Fruit fly (Drosophila melanogaster) whole organism, embryonic: Measurements from ENCODE around the gene me31B.

Experiments used
- Ada2b ChIP-seq: fragments of 200-800 bp; sonication (Bioruptor generic); IDR thresholded peaks from 2 replicates; pipeline ENCODE4 v1.3.6; 2022; ENCODE audit warnings: missing biosample characterization, missing genetic modification characterization
- Adf1 ChIP-seq: fragments of 200-800 bp; sonication (Bioruptor generic); IDR thresholded peaks from 2 replicates; pipeline ENCODE4 v1.3.6; 2022; ENCODE audit warnings: missing biosample characterization, missing genetic modification characterization
- Awh ChIP-seq: fragments of 200-800 bp; sonication (Bioruptor generic); IDR thresholded peaks from 2 replicates; pipeline ENCODE4, ENCODE4 v1.3.6; 2022; ENCODE audit warnings: missing biosample characterization, missing genetic modification characterization
- CG10147 ChIP-seq: fragments of 200-800 bp; sonication (Bioruptor generic); optimal IDR thresholded peaks from 2 replicates; lab custom pipeline; 2019; ENCODE audit warnings: missing biosample characterization, mild to moderate bottlenecking, missing genetic modification characterization, moderate library complexity
- CG12744 ChIP-seq: fragments of 200-800 bp; sonication (Bioruptor generic); optimal IDR thresholded peaks from 2 replicates; lab custom pipeline; 2016; ENCODE audit warnings: missing biosample characterization, missing genetic modification characterization
- CG13287 ChIP-seq: fragments of 200-800 bp; sonication (Bioruptor generic); IDR thresholded peaks from 2 replicates; pipeline ENCODE4 v1.3.6; 2022; ENCODE audit warnings: missing biosample characterization, missing genetic modification characterization; ENCODE audit not compliant: partially characterized antibody
- CG14965 ChIP-seq: fragments of 200-800 bp; sonication (Bioruptor generic); optimal IDR thresholded peaks from 2 replicates; lab custom pipeline; 2016; ENCODE audit warnings: missing biosample characterization, missing genetic modification characterization, borderline replicate concordance
- CG17186 ChIP-seq: fragments of 200-800 bp; sonication (Bioruptor generic); optimal IDR thresholded peaks from 3 replicates; lab custom pipeline; 2017; ENCODE audit warnings: missing biosample characterization, missing genetic modification reagents, missing genetic modification characterization
- CG2120 ChIP-seq: fragments of 200-800 bp; sonication (Bioruptor generic); optimal IDR thresholded peaks from 3 replicates; lab custom pipeline; 2016; ENCODE audit warnings: missing biosample characterization, missing genetic modification characterization
- CG2712 ChIP-seq: fragments of 200-800 bp; optimal IDR thresholded peaks from 3 replicates; lab custom pipeline; 2019; ENCODE audit warnings: missing biosample characterization, mild to moderate bottlenecking, missing genetic modification characterization, moderate library complexity
- CG30020 ChIP-seq: fragments of 200-800 bp; optimal IDR thresholded peaks from 2 replicates; lab custom pipeline; 2019; ENCODE audit warnings: missing biosample characterization, mild to moderate bottlenecking, missing genetic modification characterization, moderate library complexity
- CG31224 ChIP-seq: fragments of 200-800 bp; sonication (Bioruptor generic); IDR thresholded peaks from 2 replicates; pipeline ENCODE4 v1.3.6; 2022; ENCODE audit warnings: missing biosample characterization, missing genetic modification characterization
- CG32772 ChIP-seq: fragments of 200-800 bp; sonication (Bioruptor generic); IDR thresholded peaks from 2 replicates; pipeline ENCODE4 v1.3.6; 2022; ENCODE audit warnings: missing biosample characterization, missing genetic modification characterization
- CG3281 ChIP-seq: fragments of 200-800 bp; sonication (Bioruptor generic); optimal IDR thresholded peaks from 3 replicates; lab custom pipeline; 2017; ENCODE audit warnings: missing biosample characterization, mild to moderate bottlenecking, missing genetic modification characterization
- CG3407 ChIP-seq: fragments of 200-800 bp; sonication (Bioruptor generic); optimal IDR thresholded peaks from 2 replicates; lab custom pipeline; 2018; ENCODE audit warnings: missing biosample characterization, mild to moderate bottlenecking, missing genetic modification characterization
- CG34376 ChIP-seq: fragments of 200-800 bp; sonication (Bioruptor generic); optimal IDR thresholded peaks from 2 replicates; lab custom pipeline; 2018; ENCODE audit warnings: missing biosample characterization, mild to moderate bottlenecking, missing genetic modification characterization
- CG42726 ChIP-seq: fragments of 200-800 bp; sonication (Bioruptor generic); IDR thresholded peaks from 2 replicates; pipeline ENCODE4 v1.3.6; 2022; ENCODE audit warnings: missing biosample characterization, missing genetic modification characterization; ENCODE audit not compliant: partially characterized antibody
- CG4282 ChIP-seq: fragments of 200-800 bp; sonication (Bioruptor generic); optimal IDR thresholded peaks from 2 replicates; lab custom pipeline; 2016; ENCODE audit warnings: missing biosample characterization, missing genetic modification characterization
- CG6175 ChIP-seq: fragments of 200-800 bp; sonication (Bioruptor generic); IDR thresholded peaks from 3 replicates; pipeline ENCODE4 v1.3.6; 2022; ENCODE audit warnings: missing biosample characterization, missing genetic modification characterization
- CG6813 ChIP-seq: fragments of 200-800 bp; sonication (Bioruptor generic); optimal IDR thresholded peaks from 2 replicates; lab custom pipeline; 2017; ENCODE audit warnings: missing biosample characterization, missing genetic modification characterization, mild to moderate bottlenecking, moderate library complexity, missing genetic modification reagents
- D19A ChIP-seq: fragments of 200-800 bp; optimal IDR thresholded peaks from 3 replicates; lab custom pipeline; 2019; ENCODE audit warnings: missing biosample characterization, mild to moderate bottlenecking, missing genetic modification characterization, moderate library complexity
- Dip3 ChIP-seq: fragments of 200-800 bp; sonication (Bioruptor generic); optimal IDR thresholded peaks from 3 replicates; lab custom pipeline; 2016; ENCODE audit warnings: missing biosample characterization, missing genetic modification characterization
- Dll ChIP-seq: fragments of 200-800 bp; sonication (Bioruptor generic); IDR thresholded peaks from 4 replicates; pipeline ENCODE4 v1.3.6; 2022; ENCODE audit warnings: missing biosample characterization, missing genetic modification characterization; ENCODE audit not compliant: partially characterized antibody
- Dp ChIP-seq: fragments of 200-800 bp; sonication (Bioruptor generic); optimal IDR thresholded peaks from 2 replicates; lab custom pipeline; 2018; ENCODE audit warnings: missing biosample characterization, mild to moderate bottlenecking, missing genetic modification characterization, moderate library complexity
- E2f2 ChIP-seq: fragments of 200-800 bp; sonication (Bioruptor generic); IDR thresholded peaks from 2 replicates; pipeline ENCODE4 v1.3.6; 2022; ENCODE audit warnings: missing biosample characterization, missing genetic modification characterization
- Fer1 ChIP-seq: fragments of 200-800 bp; sonication (Bioruptor generic); optimal IDR thresholded peaks from 2 replicates; lab custom pipeline; 2017; ENCODE audit warnings: missing biosample characterization, mild to moderate bottlenecking, missing genetic modification characterization
- Gug ChIP-seq: fragments of 200-800 bp; sonication (Bioruptor generic); IDR thresholded peaks from 4 replicates; pipeline ENCODE4 v1.3.6; 2022; ENCODE audit warnings: missing biosample characterization, missing genetic modification characterization
- HmgZ ChIP-seq: fragments of 200-800 bp; sonication (Bioruptor generic); optimal IDR thresholded peaks from 2 replicates; lab custom pipeline; 2018; ENCODE audit warnings: missing biosample characterization, mild to moderate bottlenecking, missing genetic modification characterization
- Hmx ChIP-seq: fragments of 200-800 bp; sonication (Bioruptor generic); optimal IDR thresholded peaks from 2 replicates; lab custom pipeline; 2016; ENCODE audit warnings: missing biosample characterization, missing genetic modification characterization
- Hr39 ChIP-seq: fragments of >200 bp; optimal IDR thresholded peaks from 2 replicates; lab custom pipeline; 2017
- MESR4 ChIP-seq: fragments of 200-800 bp; sonication (Bioruptor generic); optimal IDR thresholded peaks from 2 replicates; lab custom pipeline; 2018; ENCODE audit warnings: missing biosample characterization, mild to moderate bottlenecking, missing genetic modification characterization, moderate library complexity
- Ravus ChIP-seq: fragments of 200-800 bp; sonication (Bioruptor generic); IDR thresholded peaks from 2 replicates; pipeline ENCODE4 v1.3.6; 2022; ENCODE audit warnings: missing biosample characterization, missing genetic modification characterization
- Sox102F ChIP-seq: fragments of 200-800 bp; sonication (Bioruptor generic); optimal IDR thresholded peaks from 2 replicates; lab custom pipeline; 2018; ENCODE audit warnings: missing biosample characterization, mild to moderate bottlenecking, missing genetic modification characterization, moderate library complexity
- Spps ChIP-seq: fragments of 200-800 bp; sonication (Bioruptor generic); optimal IDR thresholded peaks from 2 replicates; lab custom pipeline; 2018; ENCODE audit warnings: missing biosample characterization, mild to moderate bottlenecking, missing genetic modification characterization
- Xbp1 ChIP-seq: fragments of 200-800 bp; sonication (Bioruptor generic); optimal IDR thresholded peaks from 3 replicates; lab custom pipeline; 2016; ENCODE audit warnings: missing biosample characterization, mild to moderate bottlenecking, missing genetic modification characterization
- bab2 ChIP-seq: fragments of 200-800 bp; sonication (Bioruptor generic); optimal IDR thresholded peaks from 2 replicates; lab custom pipeline; 2016; ENCODE audit warnings: missing biosample characterization, missing genetic modification characterization
- crc ChIP-seq: fragments of 200-800 bp; sonication (Bioruptor generic); optimal IDR thresholded peaks from 2 replicates; lab custom pipeline; 2016; ENCODE audit warnings: missing biosample characterization, missing genetic modification characterization
- dpn ChIP-seq, 2 experiments: fragments of 200-800 bp; sonication (Bioruptor generic); optimal IDR thresholded peaks; 3 replicates each; lab custom pipeline; 2016; ENCODE audit warnings: missing biosample characterization in 2 of 2, missing genetic modification characterization in 2 of 2
- ems ChIP-seq: fragments of 200-800 bp; sonication (Bioruptor generic); optimal IDR thresholded peaks from 3 replicates; lab custom pipeline; 2016; ENCODE audit warnings: missing biosample characterization, missing genetic modification characterization
- esg ChIP-seq: fragments of 200-800 bp; sonication (Bioruptor generic); conservative IDR thresholded peaks from 2 replicates; pipeline ENCODE4 v1.3.6; 2022; ENCODE audit warnings: missing biosample characterization, missing genetic modification characterization
- eyg ChIP-seq: fragments of 200-800 bp; sonication (Bioruptor generic); optimal IDR thresholded peaks from 3 replicates; lab custom pipeline; 2016; ENCODE audit warnings: missing biosample characterization, missing genetic modification characterization
- grn ChIP-seq: fragments of 200-800 bp; sonication (Bioruptor generic); optimal IDR thresholded peaks from 3 replicates; lab custom pipeline; 2017; ENCODE audit warnings: missing biosample characterization, missing genetic modification characterization
- lbe ChIP-seq: fragments of 200-800 bp; sonication (Bioruptor generic); optimal IDR thresholded peaks from 2 replicates; lab custom pipeline; 2016; ENCODE audit warnings: missing biosample characterization, mild to moderate bottlenecking, missing genetic modification characterization
- lilli ChIP-seq: fragments of 200-800 bp; sonication (Bioruptor generic); optimal IDR thresholded peaks from 3 replicates; lab custom pipeline; 2016; ENCODE audit warnings: missing biosample characterization, missing genetic modification characterization
- maf-S ChIP-seq: fragments of 200-800 bp; sonication (Bioruptor generic); optimal IDR thresholded peaks from 2 replicates; lab custom pipeline; 2016; ENCODE audit warnings: missing biosample characterization, missing genetic modification characterization
- rib ChIP-seq: fragments of 200-800 bp; sonication (Bioruptor generic); IDR thresholded peaks from 2 replicates; pipeline ENCODE4 v1.3.6; 2022; ENCODE audit warnings: missing biosample characterization, missing genetic modification characterization
- sens ChIP-seq: fragments of 200-800 bp; sonication (Bioruptor generic); peaks from one replicate; lab custom pipeline; 2016; ENCODE audit warnings: missing biosample characterization, missing genetic modification characterization
- tna ChIP-seq: fragments of 200-800 bp; sonication (Bioruptor generic); IDR thresholded peaks from 2 replicates; pipeline ENCODE4 v1.3.6; 2022; ENCODE audit warnings: missing biosample characterization, missing genetic modification characterization; ENCODE audit not compliant: partially characterized antibody
- ttk ChIP-seq: fragments of 200-800 bp; sonication (Bioruptor generic); IDR thresholded peaks from 2 replicates; pipeline ENCODE4 v2.1.2; 2022; ENCODE audit warnings: missing biosample characterization, missing genetic modification characterization
- unc-4 ChIP-seq: fragments of 200-800 bp; sonication (Bioruptor generic); IDR thresholded peaks from 2 replicates; pipeline ENCODE4 v1.3.6; 2022; ENCODE audit warnings: missing biosample characterization, missing genetic modification characterization; ENCODE audit not compliant: partially characterized antibody

The me31B gene

DNA sequence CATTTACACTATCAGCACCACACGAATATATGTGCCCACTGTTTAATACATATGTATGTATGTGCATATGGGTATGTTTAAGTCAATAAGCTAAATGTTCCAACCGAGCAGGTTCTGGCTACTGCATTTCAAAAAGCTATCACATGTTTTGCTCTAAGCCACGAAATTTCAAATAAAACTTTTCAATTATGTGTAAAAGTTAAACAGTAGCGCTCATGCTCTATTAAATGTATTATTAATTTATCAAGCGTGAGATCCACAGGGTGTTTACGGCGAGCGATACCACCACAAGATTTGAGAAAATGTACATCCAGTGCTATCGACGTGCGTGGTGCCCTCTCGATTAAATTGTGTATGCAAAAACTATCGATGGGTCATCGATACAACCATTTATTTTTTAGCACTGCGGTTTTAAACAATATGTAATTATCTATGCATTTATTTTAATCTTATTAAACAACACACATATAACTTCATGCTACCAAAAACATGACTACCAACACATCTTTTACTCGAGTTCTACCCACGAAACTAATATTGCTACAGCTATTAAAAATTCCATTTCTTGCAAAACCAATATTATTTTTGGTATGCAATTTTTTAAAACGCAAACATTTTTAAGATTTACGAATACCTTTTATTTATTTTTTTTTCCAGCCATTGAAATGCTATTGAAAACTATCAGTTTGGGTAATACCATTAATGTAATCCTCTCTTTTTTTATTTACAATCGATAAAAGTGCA lies 21.8 kb downstream of the me31B start, which contains the start of gene Pten (continued):
- no peak; the same call in 3 of the 4 replicates for TF ChIP-seq Gug (GFP tag; lab: Robert Waterston, UW)
- TF ChIP-seq CG34376 (GFP tag; lab: Kevin White, UChicago): peak; percentile 35
- TF ChIP-seq CG6175 (GFP tag; lab: Robert Waterston, UW): no peak
- peak; percentile 54; the same call in 1 of the 2 replicates for TF ChIP-seq Awh (GFP tag; lab: Robert Waterston, UW)
- peak; percentile 32 for TF ChIP-seq ems (GFP tag; lab: Kevin White, UChicago)
- peak; percentile 61 for TF ChIP-seq bab2 (GFP tag; lab: Kevin White, UChicago)
- peak; percentile 43 for TF ChIP-seq eyg
- TF ChIP-seq D19A (tag; lab: Kevin White, UChicago): peak; percentile 32
- peak; percentile 83 for TF ChIP-seq CG2712
- peak; percentile 41 for TF ChIP-seq Hmx (GFP tag; lab: Kevin White, UChicago)
- peak; percentile 84 for TF ChIP-seq CG13287 (GFP tag; lab: Robert Waterston, UW)
- TF ChIP-seq sens (GFP tag; lab: Kevin White, UChicago): peak; percentile 96
- TF ChIP-seq lbe (GFP tag; lab: Kevin White, UChicago): peak; percentile 7
- no peak for TF ChIP-seq CG3407
- TF ChIP-seq Ada2b (GFP tag; lab: Robert Waterston, UW): peak; percentile 57
- TF ChIP-seq lilli: peak; percentile 69
- no peak for TF ChIP-seq ttk (GFP tag; lab: Robert Waterston, UW)
- peak; percentile 82; the same call in 1 of the 2 replicates for TF ChIP-seq CG42726 (GFP tag; lab: Robert Waterston, UW)
- peak; percentile 55 for TF ChIP-seq Fer1 (GFP tag; lab: Kevin White, UChicago)
- peak; percentile 16 for TF ChIP-seq CG12744
- TF ChIP-seq CG31224 (GFP tag; lab: Robert Waterston, UW): no peak
- peak; percentile 37 for TF ChIP-seq CG2120 (GFP tag; lab: Kevin White, UChicago)
- TF ChIP-seq Hr39 (lab: Kevin White, UChicago): no peak
- no peak for TF ChIP-seq Sox102F (GFP tag; lab: Kevin White, UChicago)
- TF ChIP-seq dpn (GFP tag; optimal IDR thresholded peaks at IDR 0.05; lab: Kevin White, UChicago): peak; percentile 63 to 76
- TF ChIP-seq Dp (GFP tag; lab: Kevin White, UChicago): peak; percentile 28
- peak; percentile 98 for TF ChIP-seq CG30020 (tag; lab: Kevin White, UChicago)
- no peak; the same call in 1 of the 2 replicates for TF ChIP-seq Ravus (GFP tag; lab: Robert Waterston, UW)
- no peak for TF ChIP-seq CG4282
- TF ChIP-seq Dip3 (GFP tag; lab: Kevin White, UChicago): peak; percentile 58
- TF ChIP-seq MESR4 (GFP tag; lab: Kevin White, UChicago): peak; percentile 92
- no peak for TF ChIP-seq CG14965
- TF ChIP-seq CG3281 (GFP tag; lab: Kevin White, UChicago): peak; percentile 59
- no peak for TF ChIP-seq Adf1 (GFP tag; lab: Robert Waterston, UW)
- peak; percentile 56 for TF ChIP-seq Xbp1 (GFP tag; lab: Kevin White, UChicago)
- TF ChIP-seq E2f2 (GFP tag; lab: Robert Waterston, UW): peak; percentile 60
- TF ChIP-seq maf-S (GFP tag; lab: Kevin White, UChicago): peak; percentile 64
- peak; percentile 75 for TF ChIP-seq unc-4 (GFP tag; lab: Robert Waterston, UW)
- TF ChIP-seq CG32772 (GFP tag; lab: Robert Waterston, UW): no peak
- TF ChIP-seq tna (GFP tag; lab: Robert Waterston, UW): peak; percentile 88
- 0 out of 2 replicates have a peak, but pooled peaks have one; percentile 50 for TF ChIP-seq esg (GFP tag; lab: Robert Waterston, UW)
- peak; percentile 57 for TF ChIP-seq HmgZ (tag; lab: Kevin White, UChicago)
- peak; percentile 46 for TF ChIP-seq crc (GFP tag; lab: Kevin White, UChicago)
- TF ChIP-seq rib (GFP tag; lab: Robert Waterston, UW): no peak
- TF ChIP-seq grn (GFP tag; lab: Kevin White, UChicago): peak; percentile 49
- no peak for TF ChIP-seq CG6813 (GFP tag; lab: Kevin White, UChicago)
- TF ChIP-seq Dll (GFP tag; lab: Robert Waterston, UW): peak; percentile 84
- peak; percentile 49 for TF ChIP-seq Spps (tag; lab: Kevin White, UChicago)
- peak; percentile 38 for TF ChIP-seq CG10147 (GFP tag; lab: Kevin White, UChicago)
- TF ChIP-seq CG17186 (GFP tag; lab: Kevin White, UChicago): peak; percentile 44
